Worm (Caenorhabditis elegans): ENCODE data around the gene spp-31.

Gene spp-31

DNA sequence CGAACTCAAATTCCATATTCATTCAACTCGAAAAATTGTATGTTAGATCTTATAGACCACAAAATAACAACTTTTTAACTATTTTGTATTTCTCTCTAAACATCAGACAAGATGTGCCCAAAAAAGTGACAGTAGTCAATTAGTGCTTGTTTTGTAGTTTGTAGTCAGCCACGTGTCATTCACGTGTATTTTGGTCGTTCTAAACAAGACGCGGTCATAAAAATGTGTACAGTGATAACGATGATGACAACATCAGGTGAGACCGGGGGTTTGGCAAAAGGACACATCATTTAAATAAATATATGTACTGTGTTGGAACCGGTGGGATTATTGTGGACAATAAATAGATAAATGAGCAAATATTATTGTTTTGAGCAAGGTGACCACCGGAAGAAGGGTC, 47.8 kb downstream of the spp-31 start (continued):
- TF ChIP-seq mep-1 (tag; optimal IDR thresholded peaks at IDR 0.05): peak; percentile 56
- TF ChIP-seq attf-4 (tag; optimal IDR thresholded peaks at IDR 0.05): no peak
- no peak for TF ChIP-seq lin-15B (tag; optimal IDR thresholded peaks at IDR 0.05)
- TF ChIP-seq ceh-20 (GFP tag; IDR thresholded peaks at IDR 0.05): no peak; the same call in 1 of the 2 replicates
- no peak for TF ChIP-seq hif-1 (tag; optimal IDR thresholded peaks at IDR 0.05)
- TF ChIP-seq lsy-2 (tag; optimal IDR thresholded peaks at IDR 0.05): peak in 1 of 2 experiments; percentile 53
- TF ChIP-seq php-3 (GFP tag; IDR thresholded peaks at IDR 0.05): peak; percentile 85
- peak; percentile 31; the same call in 1 of the 2 replicates for TF ChIP-seq lin-38 (GFP tag; IDR thresholded peaks at IDR 0.05)
- TF ChIP-seq pqm-1 (tag; optimal IDR thresholded peaks at IDR 0.05): peak; percentile 17
- no peak for TF ChIP-seq ceh-62 (tag; optimal IDR thresholded peaks at IDR 0.05)
- no peak for TF ChIP-seq F10B5.3 (tag; optimal IDR thresholded peaks at IDR 0.05)
- no peak for TF ChIP-seq Y5F2A.4 (GFP tag; optimal IDR thresholded peaks at IDR 0.05)
- no peak for TF ChIP-seq daf-12 (tag; optimal IDR thresholded peaks at IDR 0.05)
- 0 out of 2 replicates have a peak, but pooled peaks have one; percentile 11 for TF ChIP-seq hmg-1.1 (GFP tag; IDR thresholded peaks at IDR 0.05)
- peak; percentile 97 for TF ChIP-seq mxl-2 (GFP tag; conservative IDR thresholded peaks at IDR 0.05)
- no peak for TF ChIP-seq sdz-12 (GFP tag; optimal IDR thresholded peaks at IDR 0.05)
- no peak for TF ChIP-seq tag-97 (GFP tag; IDR thresholded peaks at IDR 0.05)
- peak; percentile 29 for TF ChIP-seq nhr-77 (tag; optimal IDR thresholded peaks at IDR 0.05)
- TF ChIP-seq R02D3.7 (tag; optimal IDR thresholded peaks at IDR 0.05): no peak
- TF ChIP-seq Y105C5A.15 (GFP tag; IDR thresholded peaks at IDR 0.05): no peak
- TF ChIP-seq Y75B8A.6 (GFP tag; IDR thresholded peaks at IDR 0.05): no peak
- TF ChIP-seq T26A8.4 (GFP tag; IDR thresholded peaks at IDR 0.05): no peak
- peak; percentile 64 for TF ChIP-seq T20F7.1 (GFP tag; optimal IDR thresholded peaks at IDR 0.05)
- no peak for TF ChIP-seq nhr-111 (GFP tag; optimal IDR thresholded peaks at IDR 0.05)
- TF ChIP-seq F26F4.8 (GFP tag; conservative IDR thresholded peaks at IDR 0.05): no peak
- no peak for TF ChIP-seq gei-8 (GFP tag; optimal IDR thresholded peaks at IDR 0.05)
- TF ChIP-seq aha-1 (tag): no peak
- no peak for TF ChIP-seq ZK337.2 (GFP tag; IDR thresholded peaks at IDR 0.05)
- no peak for TF ChIP-seq dmd-9 (GFP tag; IDR thresholded peaks at IDR 0.05)
- TF ChIP-seq madf-9 (GFP tag; conservative IDR thresholded peaks at IDR 0.05): no peak
- no peak for TF ChIP-seq ZK546.5 (tag; optimal IDR thresholded peaks at IDR 0.05)
- TF ChIP-seq tra-1 (GFP tag; IDR thresholded peaks at IDR 0.05): peak; percentile 32; the same call in 1 of the 2 replicates
- no peak for TF ChIP-seq nhr-25 (tag; optimal IDR thresholded peaks at IDR 0.05; ENCODE audit: borderline replicate concordance, insufficient read depth)
- TF ChIP-seq daf-8 (GFP tag; IDR thresholded peaks at IDR 0.05): no peak
- TF ChIP-seq F37D6.2 (tag; optimal IDR thresholded peaks at IDR 0.05): no peak
- peak; percentile 33 for TF ChIP-seq rbr-2 (tag; optimal IDR thresholded peaks at IDR 0.05)
- no peak for TF ChIP-seq aly-2 (tag; optimal IDR thresholded peaks at IDR 0.05)
- TF ChIP-seq dpl-1 (GFP tag; optimal IDR thresholded peaks at IDR 0.05): no peak
- TF ChIP-seq lir-3 (tag; optimal IDR thresholded peaks at IDR 0.05): no peak
- no peak for TF ChIP-seq nhr-41 (GFP tag; IDR thresholded peaks at IDR 0.05)
- TF ChIP-seq lin-1 (GFP tag; IDR thresholded peaks at IDR 0.05): peak; percentile 28; the same call in 1 of the 2 replicates
- TF ChIP-seq snpc-1.2 (GFP tag; IDR thresholded peaks at IDR 0.05): no peak
- TF ChIP-seq unc-39 (tag; optimal IDR thresholded peaks at IDR 0.05): no peak
- no peak for TF ChIP-seq ztf-11 (tag; optimal IDR thresholded peaks at IDR 0.05)
- TF ChIP-seq hlh-30 (tag; optimal IDR thresholded peaks at IDR 0.05; ENCODE audit: insufficient read depth): peak; percentile 86
- no peak for TF ChIP-seq Y48G9A.11 (GFP tag; IDR thresholded peaks at IDR 0.05)
- no peak for TF ChIP-seq spr-1 (tag; optimal IDR thresholded peaks at IDR 0.05)
- no peak for TF ChIP-seq ztf-7 (tag; optimal IDR thresholded peaks at IDR 0.05)
- TF ChIP-seq cey-2 (tag; optimal IDR thresholded peaks at IDR 0.05; ENCODE audit: borderline replicate concordance, insufficient read depth): peak; percentile 2
- TF ChIP-seq daf-19 (GFP tag; conservative IDR thresholded peaks at IDR 0.05): no peak
- no peak for TF ChIP-seq ama-1 (optimal IDR thresholded peaks at IDR 0.05)
- no peak for TF ChIP-seq egl-27 (tag; optimal IDR thresholded peaks at IDR 0.05)
